Worm (Caenorhabditis elegans): ENCODE measurements around the gene nhr-119.

The nhr-119 gene

ce11 chrII:2772166-2772565 lies 28.2 kb downstream of the nhr-119 start, which contains the start of gene sdz-10:
TSS of gene sdz-10 (minus strand) at chrII:2772266.
- no peak for TF ChIP-seq mdl-1 (tag; optimal IDR thresholded peaks at IDR 0.05)
- no peak for TF ChIP-seq ztf-11 (tag; optimal IDR thresholded peaks at IDR 0.05)
- no peak for TF ChIP-seq elt-1 (tag; optimal IDR thresholded peaks at IDR 0.05)
- TF ChIP-seq nhr-43 (tag; optimal IDR thresholded peaks at IDR 0.05; ENCODE audit: poor library complexity, severe bottlenecking) = no peak
- TF ChIP-seq sea-2 (GFP tag; optimal IDR thresholded peaks at IDR 0.05) = no peak
- TF ChIP-seq fkh-2 (tag; optimal IDR thresholded peaks at IDR 0.05) = no peak
- TF ChIP-seq egl-27 (tag; optimal IDR thresholded peaks at IDR 0.05) = no peak

- no peak for TF ChIP-seq nhr-76 (tag; optimal IDR thresholded peaks at IDR 0.05)
- TF ChIP-seq ceh-9 (tag; optimal IDR thresholded peaks at IDR 0.05) = no peak
Measured at ce11 chrII:2770788-2771187, 29.6 kb downstream of the nhr-119 start, which contains the start of gene fbxb-105. TSS of gene fbxb-105 (minus strand) at chrII:2770888.

- no peak for TF ChIP-seq nhr-12 (tag; optimal IDR thresholded peaks at IDR 0.05)
- no peak for TF ChIP-seq nhr-11 (tag; optimal IDR thresholded peaks at IDR 0.05)
- no peak for TF ChIP-seq elt-3 (tag; optimal IDR thresholded peaks at IDR 0.05)
- TF ChIP-seq unc-39 (tag; optimal IDR thresholded peaks at IDR 0.05) = no peak
- TF ChIP-seq ZK546.5 (tag; optimal IDR thresholded peaks at IDR 0.05) = no peak
Measured at ce11 chrII:2769021-2769420, 31.4 kb downstream of the nhr-119 start, which contains the start of gene F08D12.7. TSS of gene F08D12.7 (minus strand) at chrII:2769121.

DNA sequence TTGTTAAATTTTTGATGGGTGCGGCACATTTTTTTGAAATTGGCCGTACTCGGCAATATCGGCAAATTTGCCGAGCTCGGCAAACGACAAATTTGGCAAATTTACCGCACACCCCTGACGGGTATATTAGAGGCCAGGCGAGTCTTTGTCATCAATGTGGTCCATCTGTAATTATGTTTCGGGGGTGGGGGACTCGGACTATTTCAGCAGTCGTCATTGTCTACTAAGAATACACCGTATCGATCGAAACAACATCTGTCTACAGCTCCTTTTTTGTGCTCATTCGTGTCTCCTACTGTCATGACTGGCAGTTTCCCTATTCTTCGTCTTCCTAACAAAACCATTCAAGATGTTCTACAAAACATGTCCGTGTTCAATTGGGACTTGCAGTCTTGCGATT lies 34.1 kb downstream of the nhr-119 start, which contains the start of gene F08D12.15:
F08D12.15 (plus strand) TSS at position 301 of the 400 bp plus-strand sequence.
- TF ChIP-seq lin-39 (tag; optimal IDR thresholded peaks at IDR 0.05) (no peak), fos-1 (tag; optimal IDR thresholded peaks at IDR 0.05) (no peak), nhr-77 (tag; optimal IDR thresholded peaks at IDR 0.05) (no peak), ZK546.5 (tag; optimal IDR thresholded peaks at IDR 0.05) (no peak), nhr-43 (tag; optimal IDR thresholded peaks at IDR 0.05; ENCODE audit: poor library complexity, severe bottlenecking) (no peak), pqm-1 (tag; optimal IDR thresholded peaks at IDR 0.05) (no peak), sea-2 (GFP tag; optimal IDR thresholded peaks at IDR 0.05) (no peak), skn-1 (tag; optimal IDR thresholded peaks at IDR 0.05) (no peak), ceh-9 (tag; optimal IDR thresholded peaks at IDR 0.05) (no peak), unc-62 (GFP tag; optimal IDR thresholded peaks at IDR 0.05) (no peak), ztf-11 (tag; optimal IDR thresholded peaks at IDR 0.05) (no peak)

DNA sequence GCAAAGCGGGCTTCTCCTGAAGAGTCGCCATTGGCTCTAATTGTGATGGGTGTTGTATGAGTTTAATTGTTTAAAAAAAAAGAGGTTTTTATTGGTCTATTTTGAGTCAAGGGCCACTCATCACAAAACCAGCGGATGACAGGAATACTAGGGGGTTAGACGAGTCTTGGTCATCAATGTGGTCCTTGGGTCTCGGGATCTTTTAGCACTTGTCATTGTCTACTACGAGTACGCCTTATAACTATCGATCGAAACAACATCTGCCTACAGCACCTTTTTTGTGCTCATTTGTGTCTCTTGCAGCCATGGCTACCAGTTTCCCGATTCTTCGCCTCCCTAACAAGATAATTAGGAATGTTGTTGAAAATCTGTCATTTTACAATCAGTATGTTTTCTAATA lies 35.7 kb downstream of the nhr-119 start, which contains the start of gene fbxb-108:
fbxb-108 (plus strand) TSS at position 301 of the 400 bp plus-strand sequence.
- TF ChIP-seq lin-15B (tag; optimal IDR thresholded peaks at IDR 0.05) = no peak
- no peak for TF ChIP-seq elt-2 (tag; optimal IDR thresholded peaks at IDR 0.05)
- TF ChIP-seq tbx-2 (tag; optimal IDR thresholded peaks at IDR 0.05) = no peak
- no peak for TF ChIP-seq nhr-28 (tag; optimal IDR thresholded peaks at IDR 0.05)
- TF ChIP-seq nhr-12 (tag; optimal IDR thresholded peaks at IDR 0.05) = no peak
- no peak for TF ChIP-seq nhr-76 (tag; optimal IDR thresholded peaks at IDR 0.05)
- no peak for TF ChIP-seq fos-1 (tag; optimal IDR thresholded peaks at IDR 0.05)
- no peak for TF ChIP-seq zag-1 (tag; optimal IDR thresholded peaks at IDR 0.05)
- TF ChIP-seq nfya-1 (tag; optimal IDR thresholded peaks at IDR 0.05; ENCODE audit: insufficient read depth) = no peak
- no peak for TF ChIP-seq nhr-11 (tag; optimal IDR thresholded peaks at IDR 0.05)

- no peak for TF ChIP-seq ceh-9 (tag; optimal IDR thresholded peaks at IDR 0.05)
- no peak for TF ChIP-seq tbx-2 (tag; optimal IDR thresholded peaks at IDR 0.05)
- no peak for TF ChIP-seq ceh-28 (tag; optimal IDR thresholded peaks at IDR 0.05)
- no peak for TF ChIP-seq ztf-11 (tag; optimal IDR thresholded peaks at IDR 0.05)
- TF ChIP-seq ama-1 (optimal IDR thresholded peaks at IDR 0.05) = no peak
- TF ChIP-seq fkh-2 (tag; optimal IDR thresholded peaks at IDR 0.05) = no peak
- TF ChIP-seq elt-2 (tag; optimal IDR thresholded peaks at IDR 0.05) = no peak
- TF ChIP-seq eor-1 (tag; optimal IDR thresholded peaks at IDR 0.05) = no peak
- TF ChIP-seq nfya-1 (tag; optimal IDR thresholded peaks at IDR 0.05; ENCODE audit: insufficient read depth) = no peak
Measured at ce11 chrII:2762108-2762507, 38.3 kb downstream of the nhr-119 start, which contains the start of gene fbxb-106. TSS of gene fbxb-106 (plus strand) at chrII:2762408.

ce11 chrII:2758476-2758875 lies 41.9 kb downstream of the nhr-119 start, which contains the start of gene fbxb-107:
TSS of gene fbxb-107 (plus strand) at chrII:2758772.
- TF ChIP-seq nhr-77 (tag; optimal IDR thresholded peaks at IDR 0.05) (no peak), nfya-1 (tag; optimal IDR thresholded peaks at IDR 0.05; ENCODE audit: insufficient read depth) (no peak), ceh-9 (tag; optimal IDR thresholded peaks at IDR 0.05) (no peak), eor-1 (tag; optimal IDR thresholded peaks at IDR 0.05) (no peak)

All from whole organism, L3 larva.